Fruit fly (Drosophila melanogaster): ENCODE data around the gene kto.

kto gene

dm6 chr3L:19791688-19792073, 44.7 kb upstream of the kto start:
- peak; percentile 1 for TF ChIP-seq Dif (GFP tag; optimal IDR thresholded peaks at IDR 0.05; ENCODE audit: partially characterized antibody)
- no peak for TF ChIP-seq Rel (GFP tag; optimal IDR thresholded peaks at IDR 0.05)
- no peak for TF ChIP-seq Rel (tag; optimal IDR thresholded peaks at IDR 0.05)
- no peak for TF ChIP-seq Hr83 (GFP tag; optimal IDR thresholded peaks at IDR 0.05; ENCODE audit: poor library complexity, severe bottlenecking)
- no peak for TF ChIP-seq CG9705 (GFP tag; optimal IDR thresholded peaks at IDR 0.05)
- no peak for TF ChIP-seq ey (GFP tag; optimal IDR thresholded peaks at IDR 0.05)
- TF ChIP-seq Hr78 (GFP tag; optimal IDR thresholded peaks at IDR 0.05): no peak
- TF ChIP-seq rgr (GFP tag; optimal IDR thresholded peaks at IDR 0.05): no peak
- peak; percentile 15 for TF ChIP-seq N (GFP tag; optimal IDR thresholded peaks at IDR 0.05)
- no peak for TF ChIP-seq Dfd (GFP tag; optimal IDR thresholded peaks at IDR 0.05)
- no peak for TF ChIP-seq Vsx2 (GFP tag; optimal IDR thresholded peaks at IDR 0.05; ENCODE audit: partially characterized antibody)
- TF ChIP-seq OdsH (GFP tag; optimal IDR thresholded peaks at IDR 0.05): no peak
- TF ChIP-seq Sp1 (GFP tag; optimal IDR thresholded peaks at IDR 0.05): no peak
- no peak for TF ChIP-seq sage (GFP tag; optimal IDR thresholded peaks at IDR 0.05)

dm6 chr3L:19792717-19793437, 43.5 kb upstream of the kto start:
- TF ChIP-seq sage (GFP tag; optimal IDR thresholded peaks at IDR 0.05) (no peak), usp (GFP tag; optimal IDR thresholded peaks at IDR 0.05) (no peak), brk (GFP tag; optimal IDR thresholded peaks at IDR 0.05) (no peak), fru (GFP tag; optimal IDR thresholded peaks at IDR 0.05) (no peak), Sp1 (GFP tag; optimal IDR thresholded peaks at IDR 0.05) (no peak), dmrt93B (GFP tag; optimal IDR thresholded peaks at IDR 0.05) (no peak)

- TF ChIP-seq GATAd (GFP tag; optimal IDR thresholded peaks at IDR 0.05) (no peak), tai (GFP tag; optimal IDR thresholded peaks at IDR 0.05) (no peak), Rel (GFP tag; optimal IDR thresholded peaks at IDR 0.05) (peak; percentile 38), Rel (tag; optimal IDR thresholded peaks at IDR 0.05) (peak; percentile 47), jim (GFP tag; optimal IDR thresholded peaks at IDR 0.05) (no peak), rgr (GFP tag; optimal IDR thresholded peaks at IDR 0.05) (peak; percentile 20), Hr83 (GFP tag; optimal IDR thresholded peaks at IDR 0.05; ENCODE audit: poor library complexity, severe bottlenecking) (peak; percentile 38), h (GFP tag; optimal IDR thresholded peaks at IDR 0.05) (no peak), dsf (GFP tag; optimal IDR thresholded peaks at IDR 0.05; ENCODE audit: borderline replicate concordance) (no peak), N (GFP tag; optimal IDR thresholded peaks at IDR 0.05) (no peak), Mio (GFP tag; optimal IDR thresholded peaks at IDR 0.05) (no peak), CG9705 (GFP tag; optimal IDR thresholded peaks at IDR 0.05) (no peak), foxo (GFP tag; optimal IDR thresholded peaks at IDR 0.05) (no peak), sv (GFP tag; optimal IDR thresholded peaks at IDR 0.05) (no peak), dl (GFP tag; optimal IDR thresholded peaks at IDR 0.05; ENCODE audit: insufficient read depth in 1 of 2, partially characterized antibody in 2 of 2) (no peak), psq (GFP tag; optimal IDR thresholded peaks at IDR 0.05) (no peak), br (GFP tag; optimal IDR thresholded peaks at IDR 0.05) (no peak), Dif (GFP tag; optimal IDR thresholded peaks at IDR 0.05; ENCODE audit: partially characterized antibody) (peak; percentile 52), sage (GFP tag; optimal IDR thresholded peaks at IDR 0.05) (peak; percentile 85), Hnf4 (GFP tag; optimal IDR thresholded peaks at IDR 0.05) (no peak), CrebA (GFP tag; optimal IDR thresholded peaks at IDR 0.05; ENCODE audit: borderline replicate concordance) (no peak), Jra (GFP tag; optimal IDR thresholded peaks at IDR 0.05) (no peak), Myc (optimal IDR thresholded peaks at IDR 0.05) (no peak), brk (GFP tag; optimal IDR thresholded peaks at IDR 0.05) (peak; percentile 83), Sp1 (GFP tag; optimal IDR thresholded peaks at IDR 0.05) (no peak), ey (GFP tag; optimal IDR thresholded peaks at IDR 0.05) (no peak), Hr78 (GFP tag; optimal IDR thresholded peaks at IDR 0.05) (no peak), Abd-B (GFP tag; optimal IDR thresholded peaks at IDR 0.05) (no peak), Vsx2 (GFP tag; optimal IDR thresholded peaks at IDR 0.05; ENCODE audit: partially characterized antibody) (no peak), fru (GFP tag; optimal IDR thresholded peaks at IDR 0.05) (peak; percentile 14), dmrt93B (GFP tag; optimal IDR thresholded peaks at IDR 0.05) (no peak), Dfd (GFP tag; optimal IDR thresholded peaks at IDR 0.05) (no peak), lola (GFP tag; optimal IDR thresholded peaks at IDR 0.05) (no peak), usp (GFP tag; optimal IDR thresholded peaks at IDR 0.05) (no peak), woc (GFP tag; optimal IDR thresholded peaks at IDR 0.05) (no peak), HLH106 (tag; optimal IDR thresholded peaks at IDR 0.05) (peak; percentile 37), OdsH (GFP tag; optimal IDR thresholded peaks at IDR 0.05) (no peak), CG32264 (GFP tag; optimal IDR thresholded peaks at IDR 0.05) (no peak), pan (optimal IDR thresholded peaks at IDR 0.05) (no peak)
Observed at dm6 chr3L:19793438-19793998, 42.9 kb upstream of the kto start, which contains the start of the genes CG42637, Gyc76C and SREBP. CG42637 (minus strand) TSS chr3L:19793569. Gyc76C (minus strand) TSS chr3L:19793569. SREBP (plus strand) TSS chr3L:19793935.
